Worm (Caenorhabditis elegans) whole organism, L4/young adult: ENCODE measurements around the gene gspd-1.

ENCODE experiments used
- dao-5 ChIP-seq: sonication (generic microtip); optimal IDR thresholded peaks from 2 replicates; lab custom pipeline; 2016; ENCODE audit warnings: missing genotype, missing genetic modification characterization, moderate library complexity, missing compliant biosample characterization
- him-1 ChIP-seq: sonication (generic microtip); optimal IDR thresholded peaks from 2 replicates; lab custom pipeline; 2016; ENCODE audit warnings: missing genotype, missing genetic modification reagents, missing genetic modification characterization, missing compliant biosample characterization

DNA sequence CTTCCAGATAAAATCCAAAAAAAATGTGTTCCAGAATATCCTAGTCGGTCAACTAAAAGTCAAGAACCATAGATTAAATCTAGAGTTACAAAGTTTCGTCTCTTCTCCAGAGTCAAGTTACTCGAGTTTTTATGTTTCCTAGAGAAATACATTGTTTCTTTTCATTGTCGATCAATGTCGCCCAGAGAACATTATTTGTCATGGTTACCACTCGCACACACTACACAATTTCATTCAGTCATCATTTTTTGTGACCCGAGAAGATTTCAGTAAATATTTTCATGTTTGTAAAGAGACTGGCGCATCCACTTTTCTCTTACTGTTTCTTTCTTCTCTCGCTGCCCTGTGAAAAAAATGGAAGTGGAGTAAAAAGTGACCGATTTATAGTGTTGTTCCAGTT lies 579 bp upstream of the gspd-1 start:
- TF ChIP-seq dao-5 (tag; lab: Kevin White, UChicago) (no peak), him-1 (tag; lab: Kevin White, UChicago) (no peak)
